Fruit fly (Drosophila melanogaster) whole organism, embryonic: ENCODE data around the gene Oatp26F.

Source experiments
- Atf3 ChIP-seq: fragments of 200-800 bp; sonication (Bioruptor generic); optimal IDR thresholded peaks from 3 replicates; lab custom pipeline; 2016; ENCODE audit warnings: missing biosample characterization, missing genetic modification characterization
- B-H2 ChIP-seq: fragments of 200-800 bp; sonication (Bioruptor generic); optimal IDR thresholded peaks from 2 replicates; lab custom pipeline; 2018; ENCODE audit warnings: missing biosample characterization, mild to moderate bottlenecking, missing genetic modification characterization
- Bdp1 ChIP-seq: fragments of 200-800 bp; sonication (Bioruptor generic); optimal IDR thresholded peaks from 3 replicates; lab custom pipeline; 2016; ENCODE audit warnings: missing biosample characterization, missing genetic modification characterization
- CG10267 ChIP-seq: fragments of 200-800 bp; sonication (Bioruptor generic); optimal IDR thresholded peaks from 2 replicates; lab custom pipeline; 2018; ENCODE audit warnings: missing biosample characterization, mild to moderate bottlenecking, missing genetic modification characterization, moderate library complexity
- CG10321 ChIP-seq: fragments of 200-800 bp; sonication (Bioruptor generic); IDR thresholded peaks from 2 replicates; pipeline ENCODE4 v1.3.6; 2022; ENCODE audit warnings: missing biosample characterization, missing genetic modification characterization
- CG10366 ChIP-seq: fragments of 200-800 bp; sonication (Bioruptor generic); IDR thresholded peaks from 2 replicates; pipeline ENCODE4 v1.3.6; 2022; ENCODE audit warnings: missing biosample characterization, missing genetic modification characterization
- CG10431 ChIP-seq: fragments of 200-800 bp; sonication (Bioruptor generic); optimal IDR thresholded peaks from 3 replicates; lab custom pipeline; 2018; ENCODE audit warnings: missing biosample characterization, mild to moderate bottlenecking, missing genetic modification characterization
- CG11696 ChIP-seq: fragments of 200-800 bp; sonication (Bioruptor generic); IDR thresholded peaks from 2 replicates; pipeline ENCODE4 v1.3.6; 2022; ENCODE audit warnings: missing biosample characterization, missing genetic modification characterization
- CG15601 ChIP-seq: fragments of 200-800 bp; sonication (Bioruptor generic); optimal IDR thresholded peaks from 3 replicates; lab custom pipeline; 2019; ENCODE audit warnings: missing biosample characterization, mild to moderate bottlenecking, missing genetic modification characterization, moderate library complexity
- CG17385 ChIP-seq: fragments of 200-800 bp; sonication (Bioruptor generic); optimal IDR thresholded peaks from 3 replicates; lab custom pipeline; 2018; ENCODE audit warnings: missing biosample characterization, mild to moderate bottlenecking, missing genetic modification characterization
- CG18619 ChIP-seq: fragments of 200-800 bp; sonication (Bioruptor generic); optimal IDR thresholded peaks from 3 replicates; lab custom pipeline; 2017; ENCODE audit warnings: missing biosample characterization, mild to moderate bottlenecking, missing genetic modification characterization
- CG2712 ChIP-seq: fragments of 200-800 bp; optimal IDR thresholded peaks from 3 replicates; lab custom pipeline; 2019; ENCODE audit warnings: missing biosample characterization, mild to moderate bottlenecking, missing genetic modification characterization, moderate library complexity
- CG31388 ChIP-seq: fragments of 200-800 bp; sonication (Bioruptor generic); optimal IDR thresholded peaks from 2 replicates; lab custom pipeline; 2016; ENCODE audit warnings: missing biosample characterization, missing genetic modification characterization
- CG31441 ChIP-seq: fragments of 200-800 bp; sonication (Bioruptor generic); IDR thresholded peaks from 2 replicates; pipeline ENCODE4 v1.3.6; 2022; ENCODE audit warnings: missing biosample characterization, missing genetic modification characterization
- CG34224 ChIP-seq: fragments of 200-800 bp; sonication (Bioruptor generic); IDR thresholded peaks from 3 replicates; pipeline ENCODE4 v1.3.6; 2022; ENCODE audit warnings: missing biosample characterization, missing genetic modification characterization; ENCODE audit not compliant: partially characterized antibody
- CG4404 ChIP-seq: fragments of 200-800 bp; sonication (Bioruptor generic); IDR thresholded peaks from 2 replicates; pipeline ENCODE4 v1.3.6; 2022; ENCODE audit warnings: missing biosample characterization, missing genetic modification characterization
- CG4617 ChIP-seq: fragments of 200-800 bp; sonication (Bioruptor generic); optimal IDR thresholded peaks from 3 replicates; lab custom pipeline; 2016; ENCODE audit warnings: missing biosample characterization, missing genetic modification characterization, borderline replicate concordance
- CG4707 ChIP-seq: fragments of 200-800 bp; sonication (Bioruptor generic); optimal IDR thresholded peaks from 2 replicates; lab custom pipeline; 2018; ENCODE audit warnings: missing biosample characterization, mild to moderate bottlenecking, missing genetic modification characterization, moderate library complexity
- CG6175 ChIP-seq: fragments of 200-800 bp; sonication (Bioruptor generic); IDR thresholded peaks from 3 replicates; pipeline ENCODE4 v1.3.6; 2022; ENCODE audit warnings: missing biosample characterization, missing genetic modification characterization
- CG6854 ChIP-seq: fragments of 200-800 bp; sonication (Bioruptor generic); optimal IDR thresholded peaks from 3 replicates; lab custom pipeline; 2017; ENCODE audit warnings: missing biosample characterization, mild to moderate bottlenecking, missing genetic modification characterization
- CG7786 ChIP-seq: fragments of 200-800 bp; sonication (Bioruptor generic); optimal IDR thresholded peaks from 2 replicates; lab custom pipeline; 2016; ENCODE audit warnings: missing biosample characterization, missing genetic modification characterization
- CG8281 ChIP-seq: fragments of 200-800 bp; sonication (Bioruptor generic); optimal IDR thresholded peaks from 2 replicates; lab custom pipeline; 2018; ENCODE audit warnings: missing biosample characterization, mild to moderate bottlenecking, missing genetic modification characterization, moderate library complexity
- CG9215 ChIP-seq: fragments of 200-800 bp; sonication (Bioruptor generic); IDR thresholded peaks from 2 replicates; pipeline ENCODE4 v1.3.6; 2022; ENCODE audit warnings: missing biosample characterization, missing genetic modification characterization
- CkIIα-i1 ChIP-seq: fragments of 200-800 bp; sonication (Bioruptor generic); IDR thresholded peaks from 2 replicates; pipeline ENCODE4 v1.3.6; 2022; ENCODE audit warnings: missing biosample characterization, missing genetic modification characterization
- D19B ChIP-seq: fragments of 200-800 bp; sonication (Bioruptor generic); optimal IDR thresholded peaks from 2 replicates; lab custom pipeline; 2017; ENCODE audit warnings: missing biosample characterization, mild to moderate bottlenecking, missing genetic modification characterization
- Deaf1 ChIP-seq: fragments of 200-800 bp; optimal IDR thresholded peaks from 3 replicates; lab custom pipeline; 2019; ENCODE audit warnings: missing biosample characterization, mild to moderate bottlenecking, missing genetic modification characterization, moderate library complexity
- Dip3 ChIP-seq: fragments of 200-800 bp; sonication (Bioruptor generic); optimal IDR thresholded peaks from 3 replicates; lab custom pipeline; 2016; ENCODE audit warnings: missing biosample characterization, missing genetic modification characterization
- E2f1 ChIP-seq: fragments of 200-800 bp; sonication (Bioruptor generic); IDR thresholded peaks from 2 replicates; pipeline ENCODE4 v1.3.6; 2022; ENCODE audit warnings: missing biosample characterization, missing genetic modification characterization
- Gug ChIP-seq: fragments of 200-800 bp; sonication (Bioruptor generic); IDR thresholded peaks from 4 replicates; pipeline ENCODE4 v1.3.6; 2022; ENCODE audit warnings: missing biosample characterization, missing genetic modification characterization
- HLHmδ ChIP-seq: fragments of 200-800 bp; sonication (Bioruptor generic); optimal IDR thresholded peaks from 2 replicates; lab custom pipeline; 2018; ENCODE audit warnings: missing biosample characterization, mild to moderate bottlenecking, missing genetic modification characterization, moderate library complexity
- Hand ChIP-seq: fragments of 200-800 bp; sonication (Bioruptor generic); optimal IDR thresholded peaks from 2 replicates; lab custom pipeline; 2017; ENCODE audit warnings: mild to moderate bottlenecking, missing biosample characterization, missing genetic modification reagents, missing genetic modification characterization
- Mad ChIP-seq: fragments of 200-800 bp; sonication (Bioruptor generic); optimal IDR thresholded peaks from 2 replicates; lab custom pipeline; 2016; ENCODE audit warnings: missing biosample characterization, missing genetic modification characterization
- NK7.1 ChIP-seq: fragments of 200-800 bp; sonication (Bioruptor generic); optimal IDR thresholded peaks from 3 replicates; lab custom pipeline; 2016; ENCODE audit warnings: missing biosample characterization, missing genetic modification characterization
- Usf ChIP-seq: fragments of 200-800 bp; sonication (Bioruptor generic); optimal IDR thresholded peaks from 2 replicates; lab custom pipeline; 2017; ENCODE audit warnings: missing genotype, missing biosample characterization, missing genetic modification characterization
- amos ChIP-seq: fragments of 200-800 bp; sonication (Bioruptor generic); IDR thresholded peaks from 2 replicates; pipeline ENCODE4 v1.3.6; 2022; ENCODE audit warnings: missing biosample characterization, missing genetic modification characterization; ENCODE audit not compliant: partially characterized antibody
- aop ChIP-seq: fragments of 200-800 bp; sonication (Bioruptor generic); IDR thresholded peaks from 2 replicates; pipeline ENCODE4 v1.3.6; 2022; ENCODE audit warnings: missing biosample characterization, missing genetic modification characterization
- bbx ChIP-seq: fragments of 200-800 bp; sonication (Bioruptor generic); IDR thresholded peaks from 2 replicates; pipeline ENCODE4 v1.3.6; 2022; ENCODE audit warnings: missing biosample characterization, missing genetic modification characterization; ENCODE audit not compliant: partially characterized antibody
- bowl ChIP-seq: fragments of 200-800 bp; sonication (Bioruptor generic); IDR thresholded peaks from 2 replicates; pipeline ENCODE4 v1.3.6; 2022; ENCODE audit warnings: missing biosample characterization, missing genetic modification characterization
- crc ChIP-seq: fragments of 200-800 bp; sonication (Bioruptor generic); optimal IDR thresholded peaks from 2 replicates; lab custom pipeline; 2016; ENCODE audit warnings: missing biosample characterization, missing genetic modification characterization
- emc ChIP-seq: fragments of 200-800 bp; sonication (Bioruptor generic); optimal IDR thresholded peaks from 2 replicates; lab custom pipeline; 2016; ENCODE audit warnings: missing biosample characterization, missing genetic modification characterization
- eve ChIP-seq, 2 experiments: fragments of >200 bp; optimal IDR thresholded peaks; 2 replicates each; lab custom pipeline; 2017; ENCODE audit warnings: missing biosample characterization in 2 of 2, missing genetic modification characterization in 2 of 2
- ewg ChIP-seq: fragments of 200-800 bp; sonication (Bioruptor generic); optimal IDR thresholded peaks from 3 replicates; lab custom pipeline; 2017; ENCODE audit warnings: mild to moderate bottlenecking, missing biosample characterization, missing genetic modification reagents, missing genetic modification characterization
- fru ChIP-seq: fragments of >200 bp; optimal IDR thresholded peaks from 2 replicates; lab custom pipeline; 2017
- grau ChIP-seq: fragments of 200-800 bp; optimal IDR thresholded peaks from 3 replicates; lab custom pipeline; 2019; ENCODE audit warnings: missing biosample characterization, mild to moderate bottlenecking, missing genetic modification characterization, moderate library complexity
- jing ChIP-seq: fragments of 200-800 bp; sonication (Bioruptor generic); optimal IDR thresholded peaks from 2 replicates; lab custom pipeline; 2018; ENCODE audit warnings: missing biosample characterization, mild to moderate bottlenecking, missing genetic modification characterization
- mld ChIP-seq: fragments of 200-800 bp; sonication (Bioruptor generic); IDR thresholded peaks from 3 replicates; pipeline ENCODE4 v1.3.6; 2022; ENCODE audit warnings: missing biosample characterization, missing genetic modification characterization; ENCODE audit not compliant: partially characterized antibody
- psq ChIP-seq: fragments of 200-800 bp; sonication (Bioruptor generic); optimal IDR thresholded peaks from 2 replicates; lab custom pipeline; 2017; ENCODE audit warnings: missing biosample characterization, missing genetic modification characterization
- ranshi ChIP-seq: fragments of 200-800 bp; sonication (Bioruptor generic); IDR thresholded peaks from 2 replicates; pipeline ENCODE4 v1.3.6; 2022; ENCODE audit warnings: missing biosample characterization, missing genetic modification characterization
- scrt ChIP-seq: fragments of 200-800 bp; sonication (Bioruptor generic); optimal IDR thresholded peaks from 2 replicates; lab custom pipeline; 2018; ENCODE audit warnings: missing biosample characterization, mild to moderate bottlenecking, missing genetic modification characterization, moderate library complexity
- yki ChIP-seq: fragments of >200 bp; optimal IDR thresholded peaks from 3 replicates; lab custom pipeline; 2018
- zen2 ChIP-seq: fragments of 200-800 bp; sonication (Bioruptor generic); IDR thresholded peaks from 3 replicates; pipeline ENCODE4 v1.3.6; 2022; ENCODE audit warnings: missing biosample characterization, missing genetic modification characterization; ENCODE audit not compliant: partially characterized antibody

The Oatp26F gene

DNA sequence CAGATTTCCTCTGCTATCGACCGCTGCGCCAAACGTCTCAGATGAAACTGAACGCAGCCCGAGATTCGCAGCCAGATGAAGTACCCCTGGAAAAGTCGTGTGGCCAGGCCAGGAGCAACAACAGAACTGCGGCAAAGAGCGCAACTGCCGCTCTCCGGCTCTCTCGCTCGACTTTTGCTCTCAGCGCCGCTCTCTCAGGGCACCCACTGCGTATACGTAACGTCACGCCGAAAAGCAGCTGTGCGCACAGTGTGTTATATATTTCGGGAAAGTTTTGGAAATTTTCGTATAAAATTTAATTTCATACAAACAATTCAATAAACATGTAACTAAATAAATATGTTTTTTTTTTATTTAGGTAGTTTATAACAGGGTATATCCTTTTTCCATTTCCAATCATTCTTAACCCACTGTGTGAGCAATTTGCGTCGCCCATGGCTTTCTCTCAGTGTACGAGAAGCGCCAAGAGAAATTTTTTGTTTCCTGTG lies 31.1 kb downstream of the Oatp26F start, which contains the start of gene Dpp10:
Gene Dpp10, minus strand, starts transcription at position 51 of the 488 bp plus-strand sequence.
- TF ChIP-seq CG4404 (GFP tag; lab: Robert Waterston, UW), result peak; percentile 92
- peak; percentile 46 for TF ChIP-seq jing (GFP tag; lab: Kevin White, UChicago)
- no peak for TF ChIP-seq zen2 (GFP tag; lab: Robert Waterston, UW)
- TF ChIP-seq CG10431, result no peak
- TF ChIP-seq grau (tag; lab: Kevin White, UChicago), result peak; percentile 92
- peak; percentile 71; the same call in 1 of the 2 replicates for TF ChIP-seq CG31441 (GFP tag; lab: Robert Waterston, UW)
- peak; percentile 64 for TF ChIP-seq CG10267 (tag; lab: Kevin White, UChicago)
- TF ChIP-seq CG8281 (tag; lab: Kevin White, UChicago), result peak; percentile 70
- no peak for TF ChIP-seq HLHmδ (GFP tag; lab: Kevin White, UChicago)
- TF ChIP-seq CG34224 (GFP tag; lab: Robert Waterston, UW), result peak; percentile 36; the same call in 1 of the 3 replicates
- TF ChIP-seq Dip3, result peak; percentile 90
- TF ChIP-seq ranshi (GFP tag; lab: Robert Waterston, UW), result peak; percentile 96
- peak; percentile 85 for TF ChIP-seq scrt (GFP tag; lab: Kevin White, UChicago)
- peak; percentile 59 for TF ChIP-seq CG4707 (GFP tag; lab: Kevin White, UChicago)
- TF ChIP-seq bbx (GFP tag; lab: Robert Waterston, UW), result 0 out of 2 replicates have a peak, but pooled peaks have one; percentile 15
- peak; percentile 51; the same call in 1 of the 2 replicates for TF ChIP-seq aop (GFP tag; lab: Robert Waterston, UW)
- peak; percentile 83 for TF ChIP-seq emc
- peak; percentile 94 for TF ChIP-seq CG10366
- TF ChIP-seq Deaf1 (tag; lab: Kevin White, UChicago), result peak; percentile 74
- peak; percentile 94 for TF ChIP-seq CG6175 (GFP tag; lab: Robert Waterston, UW)
- TF ChIP-seq bowl (GFP tag; lab: Robert Waterston, UW), result peak; percentile 93
- TF ChIP-seq D19B (GFP tag; lab: Kevin White, UChicago), result peak; percentile 76
- TF ChIP-seq CG7786 (GFP tag; lab: Kevin White, UChicago), result peak; percentile 88
- peak; percentile 73 for TF ChIP-seq CG2712 (tag; lab: Kevin White, UChicago)
- peak; percentile 97 for TF ChIP-seq CG9215 (GFP tag; lab: Robert Waterston, UW)
- peak; percentile 64 for TF ChIP-seq Atf3 (GFP tag; lab: Kevin White, UChicago)
- peak; percentile 23 for TF ChIP-seq crc (GFP tag; lab: Kevin White, UChicago)
- TF ChIP-seq Mad (GFP tag; lab: Kevin White, UChicago), result peak; percentile 77
- TF ChIP-seq eve (GFP tag; optimal IDR thresholded peaks at IDR 0.05; lab: Kevin White, UChicago), result peak in 1 of 2 experiments; percentile 86
- TF ChIP-seq CG6854 (GFP tag; lab: Kevin White, UChicago), result peak; percentile 87
- TF ChIP-seq CG15601 (tag; lab: Kevin White, UChicago), result peak; percentile 32
- peak; percentile 81 for TF ChIP-seq CkIIα-i1 (GFP tag; lab: Robert Waterston, UW)
- TF ChIP-seq amos (GFP tag; lab: Robert Waterston, UW), result no peak; the same call in 1 of the 2 replicates
- TF ChIP-seq CG10321 (GFP tag; lab: Robert Waterston, UW), result peak; percentile 81
- peak; percentile 79 for TF ChIP-seq CG11696 (GFP tag; lab: Robert Waterston, UW)
- peak; percentile 55 for TF ChIP-seq CG4617
- peak; percentile 90 for TF ChIP-seq Gug
- peak; percentile 77 for TF ChIP-seq CG31388 (GFP tag; lab: Kevin White, UChicago)
- TF ChIP-seq B-H2 (GFP tag; lab: Kevin White, UChicago), result peak; percentile 94
- peak; percentile 41 for TF ChIP-seq Usf (GFP tag; lab: Kevin White, UChicago)
- TF ChIP-seq CG17385 (GFP tag; lab: Kevin White, UChicago), result peak; percentile 88
- TF ChIP-seq yki (lab: Kevin White, UChicago), result no peak
- peak; percentile 12 for TF ChIP-seq psq (GFP tag; lab: Kevin White, UChicago)
- no peak for TF ChIP-seq fru (lab: Kevin White, UChicago)
- TF ChIP-seq Bdp1 (GFP tag; lab: Kevin White, UChicago), result peak; percentile 73
- peak; percentile 74 for TF ChIP-seq ewg (GFP tag; lab: Kevin White, UChicago)
- peak; percentile 75 for TF ChIP-seq NK7.1 (GFP tag; lab: Kevin White, UChicago)
- TF ChIP-seq E2f1 (GFP tag; lab: Robert Waterston, UW), result peak; percentile 96
- peak; percentile 88 for TF ChIP-seq CG18619 (GFP tag; lab: Kevin White, UChicago)
- TF ChIP-seq Hand (GFP tag; lab: Kevin White, UChicago), result peak; percentile 95
- no peak for TF ChIP-seq mld (GFP tag; lab: Robert Waterston, UW)
